Worm (Caenorhabditis elegans): ENCODE data around the gene C01B10.11.

The C01B10.11 gene

ce11 chrIV:6631704-6632272 is 26.0 kb upstream of the C01B10.11 start, which contains the start of the genes cest-5.1 and C01B10.9 (continued):
- no peak for TF ChIP-seq Y5F2A.4 (GFP tag; optimal IDR thresholded peaks at IDR 0.05)
- no peak for TF ChIP-seq aly-2 (tag; optimal IDR thresholded peaks at IDR 0.05)
- no peak for TF ChIP-seq pqm-1 (tag; optimal IDR thresholded peaks at IDR 0.05)
- no peak for TF ChIP-seq Y48G9A.11 (GFP tag; IDR thresholded peaks at IDR 0.05)
- TF ChIP-seq unc-130 (GFP tag; optimal IDR thresholded peaks at IDR 0.05), result peak; percentile 88
- no peak for TF ChIP-seq gei-8 (GFP tag; optimal IDR thresholded peaks at IDR 0.05)
- TF ChIP-seq hif-1 (tag; optimal IDR thresholded peaks at IDR 0.05), result peak in 1 of 2 experiments; percentile 90
- TF ChIP-seq R02D3.7 (tag; optimal IDR thresholded peaks at IDR 0.05), result no peak
- no peak for TF ChIP-seq mdt-29 (GFP tag; IDR thresholded peaks at IDR 0.05)
- TF ChIP-seq hlh-30 (tag; optimal IDR thresholded peaks at IDR 0.05; ENCODE audit: insufficient read depth), result no peak
- TF ChIP-seq tag-97 (GFP tag; IDR thresholded peaks at IDR 0.05), result no peak

ce11 chrIV:6634789-6635188 is 23.0 kb upstream of the C01B10.11 start, which contains the start of gene metl-13:
metl-13 (plus strand) TSS chrIV:6635089.
- TF ChIP-seq lin-38 (GFP tag; IDR thresholded peaks at IDR 0.05) (0 out of 2 replicates have a peak, but pooled peaks have one; percentile 24), mdt-29 (GFP tag; IDR thresholded peaks at IDR 0.05) (no peak)

ce11 chrIV:6638256-6638655 is 19.5 kb upstream of the C01B10.11 start, which contains the start of gene C01B10.7:
C01B10.7 (plus strand) TSS chrIV:6638556.
- TF ChIP-seq lin-38 (GFP tag; IDR thresholded peaks at IDR 0.05) (no peak), zag-1 (tag; optimal IDR thresholded peaks at IDR 0.05) (no peak), pha-4 (GFP tag; IDR thresholded peaks at IDR 0.05) (no peak), pha-4 (tag; optimal IDR thresholded peaks at IDR 0.05) (no peak), Y5F2A.4 (GFP tag; optimal IDR thresholded peaks at IDR 0.05) (no peak), egl-43 (GFP tag; IDR thresholded peaks at IDR 0.05) (no peak), daf-19 (GFP tag; conservative IDR thresholded peaks at IDR 0.05) (no peak)

- TF ChIP-seq lsy-2 (tag; optimal IDR thresholded peaks at IDR 0.05), result no peak
- no peak for TF ChIP-seq snpc-1.2 (GFP tag; IDR thresholded peaks at IDR 0.05)
- no peak for TF ChIP-seq ceh-62 (tag; optimal IDR thresholded peaks at IDR 0.05)
- no peak for TF ChIP-seq unc-62 (GFP tag; optimal IDR thresholded peaks at IDR 0.05 in 1 of 2)
- TF ChIP-seq unc-62 (tag; optimal IDR thresholded peaks at IDR 0.05), result no peak
- TF ChIP-seq pqm-1 (tag; optimal IDR thresholded peaks at IDR 0.05), result peak; percentile 34
- TF ChIP-seq mdl-1 (tag; optimal IDR thresholded peaks at IDR 0.05), result no peak
These were observed 17.9 kb upstream of the C01B10.11 start, which contains the start of gene C01B10.6 for ce11 chrIV:6639880-6640279. C01B10.6 (plus strand) TSS chrIV:6640180.

ce11 chrIV:6645867-6646655 is 11.7 kb upstream of the C01B10.11 start, which contains the start of gene hil-7:
hil-7 (plus strand) TSS chrIV:6646312.
- TF ChIP-seq aly-2 (tag; optimal IDR thresholded peaks at IDR 0.05) (no peak), Y75B8A.6 (GFP tag; IDR thresholded peaks at IDR 0.05) (no peak), ces-1 (GFP tag; optimal IDR thresholded peaks at IDR 0.05) (no peak), unc-62 (GFP tag; optimal IDR thresholded peaks at IDR 0.05 in 1 of 2) (peak in 1 of 2 experiments; percentile 70), unc-62 (tag; optimal IDR thresholded peaks at IDR 0.05) (no peak), nhr-237 (tag; optimal IDR thresholded peaks at IDR 0.05) (no peak), nhr-28 (tag; optimal IDR thresholded peaks at IDR 0.05) (peak; percentile 3), hlh-30 (tag; optimal IDR thresholded peaks at IDR 0.05; ENCODE audit: insufficient read depth) (peak; percentile 81), pha-4 (GFP tag; IDR thresholded peaks at IDR 0.05) (no peak), pha-4 (tag; optimal IDR thresholded peaks at IDR 0.05) (no peak), aha-1 (tag) (peak; percentile 19), hlh-11 (tag; optimal IDR thresholded peaks at IDR 0.05) (peak; percentile 47), lsy-2 (tag; optimal IDR thresholded peaks at IDR 0.05) (peak in 1 of 2 experiments; percentile 35), dve-1 (tag; optimal IDR thresholded peaks at IDR 0.05; ENCODE audit: insufficient read depth) (peak; percentile 35), mep-1 (tag; optimal IDR thresholded peaks at IDR 0.05) (peak; percentile 62), ZK546.5 (tag; optimal IDR thresholded peaks at IDR 0.05) (no peak), dmd-8 (GFP tag; IDR thresholded peaks at IDR 0.05) (no peak), php-3 (GFP tag; IDR thresholded peaks at IDR 0.05) (no peak)
